Worm (Caenorhabditis elegans) whole organism, L1 larva: Measurements from ENCODE around the gene F07H5.13.

Experiments
- lin-39 ChIP-seq: fragments of 150-350 bp; optimal IDR thresholded peaks from 2 replicates; lab custom pipeline; 2014; ENCODE audit warnings: missing biosample characterization, missing genetic modification reagents, missing genetic modification characterization
- nhr-12 ChIP-seq: sonication (generic microtip); optimal IDR thresholded peaks from 2 replicates; lab custom pipeline; 2017; ENCODE audit warnings: missing biosample characterization, missing genetic modification characterization
- nhr-237 ChIP-seq: fragments of 150-350 bp; optimal IDR thresholded peaks from 2 replicates; lab custom pipeline; 2014; ENCODE audit warnings: missing biosample characterization, missing genetic modification characterization
- pag-3 ChIP-seq: sonication (generic microtip); optimal IDR thresholded peaks from 2 replicates; lab custom pipeline; 2017; ENCODE audit warnings: missing genetic modification characterization, mild to moderate bottlenecking, missing compliant biosample characterization, antibody characterized with exemption, borderline replicate concordance; ENCODE audit not compliant: insufficient read depth
- pqm-1 ChIP-seq: sonication (generic microtip); optimal IDR thresholded peaks from 3 replicates; lab custom pipeline; 2017; ENCODE audit warnings: missing biosample characterization, missing genetic modification characterization
- ztf-4 ChIP-seq: fragments of 150-350 bp; optimal IDR thresholded peaks from 2 replicates; lab custom pipeline; 2014; ENCODE audit warnings: missing biosample characterization, missing genetic modification characterization

DNA sequence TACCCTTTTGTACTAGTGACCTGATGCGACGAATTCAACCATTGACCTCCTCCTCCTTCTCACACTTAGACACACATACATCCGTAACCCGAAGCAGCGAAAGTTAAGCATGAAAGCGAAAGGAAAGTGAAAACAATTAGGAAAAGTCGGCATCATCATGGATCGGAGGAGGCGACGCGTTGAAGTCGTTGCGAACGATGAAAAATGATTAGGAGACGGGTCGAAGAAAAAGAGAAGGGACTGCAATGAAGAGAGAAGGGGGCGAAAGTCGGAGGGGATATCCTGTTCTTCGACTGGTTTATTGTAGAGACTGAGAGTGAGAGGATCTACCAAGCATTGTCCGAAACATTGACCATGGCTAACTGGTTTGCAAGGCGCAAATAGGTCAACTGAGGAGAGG lies 39.3 kb upstream of the F07H5.13 start:
- TF ChIP-seq pag-3 (tag; lab: Kevin White, UChicago) (no peak), lin-39 (tag; lab: Kevin White, UChicago) (no peak), nhr-237 (tag; lab: Kevin White, UChicago) (no peak), pqm-1 (no peak), ztf-4 (tag; lab: Kevin White, UChicago) (no peak), nhr-12 (tag; lab: Kevin White, UChicago) (no peak)
